In genomic region chr2L:19138361-19139041, dm6 we compare ENCODE assay signal across 1 fruit fly cellular context.
A peak's percentile ranks its signal among the peaks of the same experiment; 100 is the strongest.
TF ChIP-seq lines count a peak whose summit lies in the region.

No protein-coding gene starts in this region.

TF ChIP-seq in whole organism, embryonic, 481 proteins besides CTCF, POLR2A, EP300 and RAD21 (continued from another document and continues in another):
- TF ChIP-seq repo (GFP tag; optimal IDR thresholded peaks at IDR 0.05; lab: Kevin White, UChicago): no peak
- TF ChIP-seq Bteb2 (GFP tag; optimal IDR thresholded peaks at IDR 0.05; lab: Kevin White, UChicago): no peak
- TF ChIP-seq maf-S (GFP tag; optimal IDR thresholded peaks at IDR 0.05; lab: Kevin White, UChicago): no peak
- no peak for TF ChIP-seq gfzf (GFP tag; optimal IDR thresholded peaks at IDR 0.05; lab: Kevin White, UChicago)
- TF ChIP-seq CG10959 (GFP tag; IDR thresholded peaks at IDR 0.05; lab: Robert Waterston, UW): no peak
- no peak for TF ChIP-seq mam (GFP tag; optimal IDR thresholded peaks at IDR 0.05; lab: Kevin White, UChicago)
- peak; percentile 34 for TF ChIP-seq Asciz (GFP tag; optimal IDR thresholded peaks at IDR 0.05; lab: Kevin White, UChicago)
- no peak for TF ChIP-seq CG4282 (GFP tag; optimal IDR thresholded peaks at IDR 0.05; lab: Kevin White, UChicago)
- TF ChIP-seq Abd-B (GFP tag; optimal IDR thresholded peaks at IDR 0.05; lab: Kevin White, UChicago): no peak
- TF ChIP-seq dati (GFP tag; IDR thresholded peaks at IDR 0.05; lab: Robert Waterston, UW): no peak
- TF ChIP-seq nau (GFP tag; optimal IDR thresholded peaks at IDR 0.05; lab: Kevin White, UChicago): peak; percentile 3
- peak; percentile 17 for TF ChIP-seq gcm (GFP tag; optimal IDR thresholded peaks at IDR 0.05; lab: Kevin White, UChicago)
- TF ChIP-seq H2.0 (GFP tag; IDR thresholded peaks at IDR 0.05; lab: Robert Waterston, UW): no peak
- TF ChIP-seq fd96Cb (tag; optimal IDR thresholded peaks at IDR 0.05; lab: Kevin White, UChicago): peak; percentile 50
- TF ChIP-seq B-H2 (GFP tag; optimal IDR thresholded peaks at IDR 0.05; lab: Kevin White, UChicago): no peak
- TF ChIP-seq ara (GFP tag; IDR thresholded peaks at IDR 0.05; lab: Robert Waterston, UW): no peak
- TF ChIP-seq CG11696 (GFP tag; IDR thresholded peaks at IDR 0.05; lab: Robert Waterston, UW): no peak
- no peak for TF ChIP-seq Jarid2 (GFP tag; optimal IDR thresholded peaks at IDR 0.05; lab: Kevin White, UChicago)
- TF ChIP-seq tx (GFP tag; optimal IDR thresholded peaks at IDR 0.05; lab: Kevin White, UChicago): no peak
- no peak for TF ChIP-seq CG8290 (GFP tag; optimal IDR thresholded peaks at IDR 0.05; lab: Kevin White, UChicago)
- TF ChIP-seq CG8290 (tag; optimal IDR thresholded peaks at IDR 0.05; lab: Kevin White, UChicago): peak in 1 of 2 experiments; percentile 9
- TF ChIP-seq sr (GFP tag; IDR thresholded peaks at IDR 0.05; lab: Robert Waterston, UW): no peak
- no peak for TF ChIP-seq CG2875 (GFP tag; optimal IDR thresholded peaks at IDR 0.05; lab: Kevin White, UChicago)
- TF ChIP-seq Oli (tag; optimal IDR thresholded peaks at IDR 0.05; lab: Kevin White, UChicago): peak; percentile 30
- TF ChIP-seq Gug (GFP tag; IDR thresholded peaks at IDR 0.05; lab: Robert Waterston, UW): no peak
- TF ChIP-seq CG11695 (GFP tag; IDR thresholded peaks at IDR 0.05; lab: Robert Waterston, UW): no peak
- no peak for TF ChIP-seq CG33213 (GFP tag; optimal IDR thresholded peaks at IDR 0.05; lab: Kevin White, UChicago)
- peak; percentile 40 for TF ChIP-seq CG10209 (GFP tag; optimal IDR thresholded peaks at IDR 0.05; lab: Kevin White, UChicago)
- 0 out of 3 replicates have a peak, but pooled peaks have one; percentile 21 for TF ChIP-seq Optix (GFP tag; IDR thresholded peaks at IDR 0.05; lab: Robert Waterston, UW)
- TF ChIP-seq CG1792 (GFP tag; optimal IDR thresholded peaks at IDR 0.05; lab: Kevin White, UChicago): no peak
- TF ChIP-seq NC2α (GFP tag; optimal IDR thresholded peaks at IDR 0.05; lab: Kevin White, UChicago): no peak
- no peak for TF ChIP-seq CG17186 (GFP tag; optimal IDR thresholded peaks at IDR 0.05; lab: Kevin White, UChicago)
- TF ChIP-seq CG16815 (GFP tag; optimal IDR thresholded peaks at IDR 0.05; lab: Kevin White, UChicago): no peak
- no peak for TF ChIP-seq CG7963 (GFP tag; IDR thresholded peaks at IDR 0.05; lab: Robert Waterston, UW; ENCODE audit: partially characterized antibody)
- TF ChIP-seq HHEX (GFP tag; optimal IDR thresholded peaks at IDR 0.05; lab: Kevin White, UChicago): peak; percentile 22
- TF ChIP-seq CG7372 (GFP tag; IDR thresholded peaks at IDR 0.05; lab: Robert Waterston, UW): no peak
- no peak for TF ChIP-seq Neu2 (GFP tag; optimal IDR thresholded peaks at IDR 0.05; lab: Kevin White, UChicago; ENCODE audit: borderline replicate concordance)
- no peak for TF ChIP-seq CG14860 (GFP tag; IDR thresholded peaks at IDR 0.05; lab: Robert Waterston, UW; ENCODE audit: partially characterized antibody)
- TF ChIP-seq CG12236 (GFP tag; optimal IDR thresholded peaks at IDR 0.05; lab: Kevin White, UChicago): no peak
- no peak for TF ChIP-seq zf30C (GFP tag; optimal IDR thresholded peaks at IDR 0.05; lab: Kevin White, UChicago)
- no peak for TF ChIP-seq ci (GFP tag; IDR thresholded peaks at IDR 0.05; lab: Robert Waterston, UW)
- TF ChIP-seq crol (GFP tag; IDR thresholded peaks at IDR 0.05; lab: Robert Waterston, UW): peak; percentile 58; the same call in 1 of the 2 replicates
- TF ChIP-seq CG18262 (tag; optimal IDR thresholded peaks at IDR 0.05; lab: Kevin White, UChicago): peak; percentile 42
- TF ChIP-seq C15 (GFP tag; IDR thresholded peaks at IDR 0.05; lab: Robert Waterston, UW): no peak
- TF ChIP-seq Lim3 (GFP tag; IDR thresholded peaks at IDR 0.05; lab: Robert Waterston, UW): no peak
- no peak for TF ChIP-seq NFAT (GFP tag; IDR thresholded peaks at IDR 0.05; lab: Robert Waterston, UW)
- peak; percentile 81 for TF ChIP-seq grau (tag; optimal IDR thresholded peaks at IDR 0.05; lab: Kevin White, UChicago)
- no peak for TF ChIP-seq CG8944 (GFP tag; optimal IDR thresholded peaks at IDR 0.05; lab: Kevin White, UChicago)
- TF ChIP-seq klu (GFP tag; IDR thresholded peaks at IDR 0.05; lab: Robert Waterston, UW): no peak
- no peak for TF ChIP-seq prd (optimal IDR thresholded peaks at IDR 0.05; lab: Kevin White, UChicago)
- no peak for TF ChIP-seq prd (GFP tag; IDR thresholded peaks at IDR 0.05; lab: Robert Waterston, UW)
- no peak for TF ChIP-seq CG13296 (GFP tag; optimal IDR thresholded peaks at IDR 0.05; lab: Kevin White, UChicago)
- TF ChIP-seq CG18764 (GFP tag; optimal IDR thresholded peaks at IDR 0.05; lab: Kevin White, UChicago): no peak
- no peak for TF ChIP-seq Dref (GFP tag; IDR thresholded peaks at IDR 0.05; lab: Robert Waterston, UW)
- TF ChIP-seq D19A (tag; optimal IDR thresholded peaks at IDR 0.05; lab: Kevin White, UChicago): peak; percentile 19
- no peak for TF ChIP-seq CG9817 (tag; optimal IDR thresholded peaks at IDR 0.05; lab: Kevin White, UChicago)
- TF ChIP-seq CG3995 (GFP tag; optimal IDR thresholded peaks at IDR 0.05; lab: Kevin White, UChicago): no peak
- TF ChIP-seq Hsf (GFP tag; optimal IDR thresholded peaks at IDR 0.05; lab: Kevin White, UChicago): no peak
- TF ChIP-seq Med (GFP tag; lab: Kevin White, UChicago): peak; percentile 60
- TF ChIP-seq sim (GFP tag; IDR thresholded peaks at IDR 0.05; lab: Robert Waterston, UW): no peak
- TF ChIP-seq bowl (GFP tag; IDR thresholded peaks at IDR 0.05; lab: Robert Waterston, UW): no peak
- TF ChIP-seq BtbVII (GFP tag; optimal IDR thresholded peaks at IDR 0.05; lab: Kevin White, UChicago): peak; percentile 17
- TF ChIP-seq wdn (GFP tag; IDR thresholded peaks at IDR 0.05; lab: Robert Waterston, UW): no peak
- no peak for TF ChIP-seq CG7987 (GFP tag; optimal IDR thresholded peaks at IDR 0.05; lab: Kevin White, UChicago)
- TF ChIP-seq tna (GFP tag; IDR thresholded peaks at IDR 0.05; lab: Robert Waterston, UW; ENCODE audit: partially characterized antibody): no peak
- no peak for TF ChIP-seq caup (GFP tag; optimal IDR thresholded peaks at IDR 0.05; lab: Kevin White, UChicago; ENCODE audit: severe bottlenecking)
- TF ChIP-seq Hr78 (GFP tag; optimal IDR thresholded peaks at IDR 0.05; lab: Kevin White, UChicago): no peak
- TF ChIP-seq YL-1 (GFP tag; optimal IDR thresholded peaks at IDR 0.05; lab: Kevin White, UChicago): no peak
- TF ChIP-seq CG10147 (GFP tag; optimal IDR thresholded peaks at IDR 0.05; lab: Kevin White, UChicago): no peak
- no peak for TF ChIP-seq CG18476 (GFP tag; optimal IDR thresholded peaks at IDR 0.05; lab: Kevin White, UChicago)
- no peak for TF ChIP-seq GATAe (GFP tag; conservative IDR thresholded peaks at IDR 0.05; lab: Robert Waterston, UW)
- no peak for TF ChIP-seq croc (GFP tag; conservative IDR thresholded peaks at IDR 0.05; lab: Robert Waterston, UW)
- no peak for TF ChIP-seq CG9609 (GFP tag; optimal IDR thresholded peaks at IDR 0.05; lab: Kevin White, UChicago)
- TF ChIP-seq exex (tag; optimal IDR thresholded peaks at IDR 0.05; lab: Kevin White, UChicago): no peak
- TF ChIP-seq jing (GFP tag; optimal IDR thresholded peaks at IDR 0.05; lab: Kevin White, UChicago): no peak
- no peak for TF ChIP-seq esg (GFP tag; conservative IDR thresholded peaks at IDR 0.05; lab: Robert Waterston, UW)
- TF ChIP-seq CG11456 (GFP tag; IDR thresholded peaks at IDR 0.05; lab: Robert Waterston, UW): no peak
- TF ChIP-seq slp2 (GFP tag; optimal IDR thresholded peaks at IDR 0.05; lab: Kevin White, UChicago): no peak
- TF ChIP-seq Fer3 (tag; optimal IDR thresholded peaks at IDR 0.05; lab: Kevin White, UChicago): no peak
- no peak for TF ChIP-seq gt (GFP tag; IDR thresholded peaks at IDR 0.05; lab: Robert Waterston, UW)
- TF ChIP-seq CG34376 (GFP tag; optimal IDR thresholded peaks at IDR 0.05; lab: Kevin White, UChicago): no peak
- TF ChIP-seq pita (GFP tag; optimal IDR thresholded peaks at IDR 0.05; lab: Kevin White, UChicago): no peak
- no peak for TF ChIP-seq CG2889 (GFP tag; IDR thresholded peaks at IDR 0.05; lab: Robert Waterston, UW)
- peak; percentile 4 for TF ChIP-seq nom (GFP tag; optimal IDR thresholded peaks at IDR 0.05; lab: Kevin White, UChicago)
- TF ChIP-seq HLH54F (GFP tag; optimal IDR thresholded peaks at IDR 0.05; lab: Kevin White, UChicago): no peak
- TF ChIP-seq ash1 (GFP tag; optimal IDR thresholded peaks at IDR 0.05; lab: Kevin White, UChicago): no peak
- TF ChIP-seq CG12071 (GFP tag; optimal IDR thresholded peaks at IDR 0.05; lab: Kevin White, UChicago): no peak
- TF ChIP-seq E2f1 (GFP tag; IDR thresholded peaks at IDR 0.05; lab: Robert Waterston, UW): no peak
- TF ChIP-seq Max (GFP tag; optimal IDR thresholded peaks at IDR 0.05; lab: Kevin White, UChicago): no peak
- TF ChIP-seq lbe (GFP tag; optimal IDR thresholded peaks at IDR 0.05; lab: Kevin White, UChicago): no peak
- no peak for TF ChIP-seq wek (GFP tag; optimal IDR thresholded peaks at IDR 0.05; lab: Kevin White, UChicago)
- no peak for TF ChIP-seq Six4 (GFP tag; optimal IDR thresholded peaks at IDR 0.05; lab: Kevin White, UChicago)
- TF ChIP-seq Stat92E (GFP tag; optimal IDR thresholded peaks at IDR 0.05; lab: Kevin White, UChicago): no peak
- peak; percentile 48 for TF ChIP-seq onecut (GFP tag; IDR thresholded peaks at IDR 0.05; lab: Robert Waterston, UW)
- TF ChIP-seq ro (GFP tag; IDR thresholded peaks at IDR 0.05; lab: Robert Waterston, UW): no peak
- TF ChIP-seq Adf1 (GFP tag; IDR thresholded peaks at IDR 0.05; lab: Robert Waterston, UW): no peak
- TF ChIP-seq Sox100B (GFP tag; optimal IDR thresholded peaks at IDR 0.05; lab: Kevin White, UChicago): peak; percentile 13
- TF ChIP-seq Hey (tag; optimal IDR thresholded peaks at IDR 0.05; lab: Kevin White, UChicago): peak; percentile 64
- no peak for TF ChIP-seq Rx (GFP tag; IDR thresholded peaks at IDR 0.05; lab: Robert Waterston, UW)
- no peak for TF ChIP-seq CG1024 (GFP tag; IDR thresholded peaks at IDR 0.05; lab: Robert Waterston, UW)
- TF ChIP-seq CG16863 (GFP tag; optimal IDR thresholded peaks at IDR 0.05; lab: Kevin White, UChicago): no peak
- TF ChIP-seq BEAF-32 (GFP tag; optimal IDR thresholded peaks at IDR 0.05; lab: Kevin White, UChicago): no peak
- TF ChIP-seq Drgx (GFP tag; IDR thresholded peaks at IDR 0.05; lab: Robert Waterston, UW): no peak
- TF ChIP-seq Mrtf (GFP tag; IDR thresholded peaks at IDR 0.05; lab: Robert Waterston, UW): no peak
- TF ChIP-seq sd (tag; optimal IDR thresholded peaks at IDR 0.05; lab: Kevin White, UChicago): no peak
- no peak for TF ChIP-seq chif (GFP tag; optimal IDR thresholded peaks at IDR 0.05; lab: Kevin White, UChicago)
- no peak for TF ChIP-seq unc-4 (GFP tag; IDR thresholded peaks at IDR 0.05; lab: Robert Waterston, UW; ENCODE audit: partially characterized antibody)
- TF ChIP-seq Hmx (GFP tag; optimal IDR thresholded peaks at IDR 0.05; lab: Kevin White, UChicago): no peak
- no peak for TF ChIP-seq zfh1 (GFP tag; IDR thresholded peaks at IDR 0.05; lab: Robert Waterston, UW)
- peak; percentile 13 for TF ChIP-seq kni (GFP tag; optimal IDR thresholded peaks at IDR 0.05; lab: Kevin White, UChicago)
- TF ChIP-seq cas (GFP tag; IDR thresholded peaks at IDR 0.05; lab: Robert Waterston, UW): no peak
- TF ChIP-seq gcm2 (GFP tag; optimal IDR thresholded peaks at IDR 0.05; lab: Kevin White, UChicago): no peak
- TF ChIP-seq p53 (GFP tag; optimal IDR thresholded peaks at IDR 0.05; lab: Kevin White, UChicago): no peak
- TF ChIP-seq CG16779 (GFP tag; IDR thresholded peaks at IDR 0.05; lab: Robert Waterston, UW): no peak
- no peak for TF ChIP-seq hbn (GFP tag; IDR thresholded peaks at IDR 0.05; lab: Robert Waterston, UW; ENCODE audit: partially characterized antibody)
- TF ChIP-seq toy (GFP tag; IDR thresholded peaks at IDR 0.05; lab: Robert Waterston, UW): no peak
- no peak for TF ChIP-seq CG2120 (GFP tag; optimal IDR thresholded peaks at IDR 0.05; lab: Kevin White, UChicago)
- no peak for TF ChIP-seq CG11723 (GFP tag; optimal IDR thresholded peaks at IDR 0.05; lab: Kevin White, UChicago)
- TF ChIP-seq HmgZ (tag; optimal IDR thresholded peaks at IDR 0.05; lab: Kevin White, UChicago): no peak
- TF ChIP-seq CG14014 (GFP tag; IDR thresholded peaks at IDR 0.05; lab: Robert Waterston, UW): no peak
- no peak for TF ChIP-seq CG13624 (GFP tag; optimal IDR thresholded peaks at IDR 0.05; lab: Kevin White, UChicago)
- no peak for TF ChIP-seq fru (optimal IDR thresholded peaks at IDR 0.05; lab: Kevin White, UChicago)
- TF ChIP-seq CG7556 (GFP tag; optimal IDR thresholded peaks at IDR 0.05; lab: Kevin White, UChicago): peak; percentile 62
- no peak for TF ChIP-seq CG5180 (GFP tag; optimal IDR thresholded peaks at IDR 0.05; lab: Kevin White, UChicago)
- TF ChIP-seq twi (tag; optimal IDR thresholded peaks at IDR 0.05; lab: Kevin White, UChicago): no peak
- no peak for TF ChIP-seq MTF-1 (GFP tag; optimal IDR thresholded peaks at IDR 0.05; lab: Kevin White, UChicago; ENCODE audit: borderline replicate concordance)
- TF ChIP-seq pros (GFP tag; optimal IDR thresholded peaks at IDR 0.05; lab: Kevin White, UChicago): peak; percentile 84
- peak; percentile 19 for TF ChIP-seq Vsx1 (GFP tag; optimal IDR thresholded peaks at IDR 0.05; lab: Kevin White, UChicago)
- peak; percentile 11 for TF ChIP-seq Meics (GFP tag; optimal IDR thresholded peaks at IDR 0.05; lab: Kevin White, UChicago)
- no peak for TF ChIP-seq cad (GFP tag; optimal IDR thresholded peaks at IDR 0.05; lab: Kevin White, UChicago)
- no peak for TF ChIP-seq scrt (GFP tag; optimal IDR thresholded peaks at IDR 0.05; lab: Kevin White, UChicago)
- peak; percentile 20 for TF ChIP-seq CG12391 (tag; optimal IDR thresholded peaks at IDR 0.05; lab: Kevin White, UChicago)
- no peak for TF ChIP-seq CG1233 (GFP tag; optimal IDR thresholded peaks at IDR 0.05; lab: Kevin White, UChicago)
- no peak for TF ChIP-seq otp (GFP tag; IDR thresholded peaks at IDR 0.05; lab: Robert Waterston, UW)
- TF ChIP-seq CG3281 (GFP tag; optimal IDR thresholded peaks at IDR 0.05; lab: Kevin White, UChicago): peak; percentile 29
- no peak for TF ChIP-seq sisA (GFP tag; IDR thresholded peaks at IDR 0.05; lab: Robert Waterston, UW)
- TF ChIP-seq Hr39 (optimal IDR thresholded peaks at IDR 0.05; lab: Kevin White, UChicago): no peak
- TF ChIP-seq crp (GFP tag; optimal IDR thresholded peaks at IDR 0.05; lab: Kevin White, UChicago): no peak
- no peak for TF ChIP-seq Tbp (GFP tag; optimal IDR thresholded peaks at IDR 0.05; lab: Kevin White, UChicago)
- no peak for TF ChIP-seq Aef1 (GFP tag; IDR thresholded peaks at IDR 0.05; lab: Robert Waterston, UW)
- TF ChIP-seq sqz (GFP tag; optimal IDR thresholded peaks at IDR 0.05; lab: Kevin White, UChicago): no peak
